Fruit fly (Drosophila melanogaster) whole organism, embryonic: Measurements from ENCODE around the gene psh.

ENCODE experiments used
- Awh ChIP-seq: fragments of 200-800 bp; sonication (Bioruptor generic); IDR thresholded peaks from 2 replicates; pipeline ENCODE4, ENCODE4 v1.3.6; 2022; ENCODE audit warnings: missing biosample characterization, missing genetic modification characterization
- B-H2 ChIP-seq: fragments of 200-800 bp; sonication (Bioruptor generic); optimal IDR thresholded peaks from 2 replicates; lab custom pipeline; 2018; ENCODE audit warnings: missing biosample characterization, mild to moderate bottlenecking, missing genetic modification characterization
- CG10267 ChIP-seq: fragments of 200-800 bp; sonication (Bioruptor generic); optimal IDR thresholded peaks from 2 replicates; lab custom pipeline; 2018; ENCODE audit warnings: missing biosample characterization, mild to moderate bottlenecking, missing genetic modification characterization, moderate library complexity
- CG10979 ChIP-seq: fragments of 200-800 bp; sonication (Bioruptor generic); optimal IDR thresholded peaks from 2 replicates; lab custom pipeline; 2018; ENCODE audit warnings: missing biosample characterization, mild to moderate bottlenecking, missing genetic modification characterization, moderate library complexity
- CG11695 ChIP-seq: fragments of 200-800 bp; sonication (Bioruptor generic); IDR thresholded peaks from 3 replicates; pipeline ENCODE4 v1.3.6; 2022; ENCODE audit warnings: missing biosample characterization, missing genetic modification characterization
- CG11696 ChIP-seq: fragments of 200-800 bp; sonication (Bioruptor generic); IDR thresholded peaks from 2 replicates; pipeline ENCODE4 v1.3.6; 2022; ENCODE audit warnings: missing biosample characterization, missing genetic modification characterization
- CG1529 ChIP-seq: fragments of 200-800 bp; sonication (Bioruptor generic); optimal IDR thresholded peaks from 3 replicates; lab custom pipeline; 2018; ENCODE audit warnings: missing biosample characterization, missing genetic modification characterization
- CG18476 ChIP-seq: fragments of 200-800 bp; sonication (Bioruptor generic); optimal IDR thresholded peaks from 2 replicates; lab custom pipeline; 2016; ENCODE audit warnings: missing biosample characterization, mild to moderate bottlenecking, missing genetic modification characterization
- CG18764 ChIP-seq: fragments of 200-800 bp; sonication (Bioruptor generic); optimal IDR thresholded peaks from 3 replicates; lab custom pipeline; 2016; ENCODE audit warnings: missing biosample characterization, missing genetic modification characterization
- CG33557 ChIP-seq: fragments of 200-800 bp; sonication (Bioruptor generic); optimal IDR thresholded peaks from 2 replicates; lab custom pipeline; 2019; ENCODE audit warnings: missing biosample characterization, mild to moderate bottlenecking, missing genetic modification characterization, moderate library complexity
- CG3726 ChIP-seq: fragments of 200-800 bp; sonication (Bioruptor generic); IDR thresholded peaks from 3 replicates; pipeline ENCODE4, ENCODE4 v1.3.6; 2022; ENCODE audit warnings: missing biosample characterization, missing genetic modification characterization
- CG4730 ChIP-seq: fragments of 200-800 bp; sonication (Bioruptor generic); IDR thresholded peaks from 2 replicates; pipeline ENCODE4 v1.3.6; 2022; ENCODE audit warnings: missing biosample characterization, missing genetic modification characterization
- CG6791 ChIP-seq: fragments of 200-800 bp; sonication (Bioruptor generic); IDR thresholded peaks from 3 replicates; pipeline ENCODE4 v1.3.6; 2022; ENCODE audit warnings: missing biosample characterization, missing genetic modification characterization; ENCODE audit not compliant: partially characterized antibody
- CG7556 ChIP-seq: fragments of 200-800 bp; sonication (Bioruptor generic); optimal IDR thresholded peaks from 2 replicates; lab custom pipeline; 2017; ENCODE audit warnings: missing biosample characterization, mild to moderate bottlenecking, missing genetic modification characterization
- CG7786 ChIP-seq: fragments of 200-800 bp; sonication (Bioruptor generic); optimal IDR thresholded peaks from 2 replicates; lab custom pipeline; 2016; ENCODE audit warnings: missing biosample characterization, missing genetic modification characterization
- CG7839 ChIP-seq: fragments of 200-800 bp; sonication (Bioruptor generic); optimal IDR thresholded peaks from 3 replicates; lab custom pipeline; 2018; ENCODE audit warnings: missing biosample characterization, mild to moderate bottlenecking, missing genetic modification characterization, moderate library complexity
- Dll ChIP-seq: fragments of 200-800 bp; sonication (Bioruptor generic); IDR thresholded peaks from 4 replicates; pipeline ENCODE4 v1.3.6; 2022; ENCODE audit warnings: missing biosample characterization, missing genetic modification characterization; ENCODE audit not compliant: partially characterized antibody
- Doc3 ChIP-seq: fragments of 200-800 bp; sonication (Bioruptor generic); IDR thresholded peaks from 3 replicates; pipeline ENCODE4 v1.3.6; 2022; ENCODE audit warnings: missing biosample characterization, missing genetic modification characterization; ENCODE audit not compliant: partially characterized antibody
- HLHmδ ChIP-seq: fragments of 200-800 bp; sonication (Bioruptor generic); optimal IDR thresholded peaks from 2 replicates; lab custom pipeline; 2018; ENCODE audit warnings: missing biosample characterization, mild to moderate bottlenecking, missing genetic modification characterization, moderate library complexity
- Hand ChIP-seq: fragments of 200-800 bp; sonication (Bioruptor generic); optimal IDR thresholded peaks from 2 replicates; lab custom pipeline; 2017; ENCODE audit warnings: mild to moderate bottlenecking, missing biosample characterization, missing genetic modification reagents, missing genetic modification characterization
- Hmx ChIP-seq: fragments of 200-800 bp; sonication (Bioruptor generic); optimal IDR thresholded peaks from 2 replicates; lab custom pipeline; 2016; ENCODE audit warnings: missing biosample characterization, missing genetic modification characterization
- Hsf ChIP-seq: fragments of 200-800 bp; sonication (Bioruptor generic); optimal IDR thresholded peaks from 3 replicates; lab custom pipeline; 2016; ENCODE audit warnings: missing biosample characterization, missing genetic modification characterization
- MESR4 ChIP-seq: fragments of 200-800 bp; sonication (Bioruptor generic); optimal IDR thresholded peaks from 2 replicates; lab custom pipeline; 2018; ENCODE audit warnings: missing biosample characterization, mild to moderate bottlenecking, missing genetic modification characterization, moderate library complexity
- MTF-1 ChIP-seq: fragments of 200-800 bp; sonication (Bioruptor generic); optimal IDR thresholded peaks from 2 replicates; lab custom pipeline; 2018; ENCODE audit warnings: missing biosample characterization, mild to moderate bottlenecking, missing genetic modification characterization, borderline replicate concordance
- Neu2 ChIP-seq: fragments of 200-800 bp; sonication (Bioruptor generic); optimal IDR thresholded peaks from 3 replicates; lab custom pipeline; 2016; ENCODE audit warnings: missing biosample characterization, missing genetic modification characterization, borderline replicate concordance
- Six4 ChIP-seq: fragments of 200-800 bp; sonication (Bioruptor generic); optimal IDR thresholded peaks from 2 replicates; lab custom pipeline; 2016; ENCODE audit warnings: missing biosample characterization, missing genetic modification characterization
- Sox102F ChIP-seq: fragments of 200-800 bp; sonication (Bioruptor generic); optimal IDR thresholded peaks from 2 replicates; lab custom pipeline; 2018; ENCODE audit warnings: missing biosample characterization, mild to moderate bottlenecking, missing genetic modification characterization, moderate library complexity
- ab ChIP-seq: fragments of 200-800 bp; sonication (Bioruptor generic); optimal IDR thresholded peaks from 2 replicates; lab custom pipeline; 2016; ENCODE audit warnings: missing biosample characterization, missing genetic modification characterization
- abd-A ChIP-seq: fragments of 200-800 bp; sonication (Bioruptor generic); optimal IDR thresholded peaks from 3 replicates; lab custom pipeline; 2019; ENCODE audit warnings: missing biosample characterization, mild to moderate bottlenecking, missing genetic modification characterization, moderate library complexity
- cad ChIP-seq: fragments of >200 bp; optimal IDR thresholded peaks from 2 replicates; lab custom pipeline; 2017; ENCODE audit warnings: missing biosample characterization, missing genetic modification characterization
- chn ChIP-seq: fragments of 200-800 bp; sonication (Bioruptor generic); optimal IDR thresholded peaks from 2 replicates; lab custom pipeline; 2016; ENCODE audit warnings: missing biosample characterization, missing genetic modification characterization
- corto ChIP-seq: fragments of 200-800 bp; sonication (Bioruptor generic); optimal IDR thresholded peaks from 2 replicates; lab custom pipeline; 2016; ENCODE audit warnings: missing biosample characterization, mild to moderate bottlenecking, missing genetic modification characterization, moderate library complexity
- dpn ChIP-seq, 2 experiments: fragments of 200-800 bp; sonication (Bioruptor generic); optimal IDR thresholded peaks; 3 replicates each; lab custom pipeline; 2016; ENCODE audit warnings: missing biosample characterization in 2 of 2, missing genetic modification characterization in 2 of 2
- emc ChIP-seq: fragments of 200-800 bp; sonication (Bioruptor generic); optimal IDR thresholded peaks from 2 replicates; lab custom pipeline; 2016; ENCODE audit warnings: missing biosample characterization, missing genetic modification characterization
- ems ChIP-seq: fragments of 200-800 bp; sonication (Bioruptor generic); optimal IDR thresholded peaks from 3 replicates; lab custom pipeline; 2016; ENCODE audit warnings: missing biosample characterization, missing genetic modification characterization
- exex ChIP-seq: fragments of 200-800 bp; sonication (Bioruptor generic); optimal IDR thresholded peaks from 4 replicates; lab custom pipeline; 2018; ENCODE audit warnings: missing biosample characterization, mild to moderate bottlenecking, missing genetic modification characterization, moderate library complexity
- fd3F ChIP-seq: fragments of 200-800 bp; sonication (Bioruptor generic); optimal IDR thresholded peaks from 2 replicates; lab custom pipeline; 2018; ENCODE audit warnings: missing biosample characterization, mild to moderate bottlenecking, missing genetic modification characterization, moderate library complexity
- gem ChIP-seq: fragments of 200-800 bp; sonication (Bioruptor generic); optimal IDR thresholded peaks from 2 replicates; lab custom pipeline; 2019; ENCODE audit warnings: missing biosample characterization, mild to moderate bottlenecking, missing genetic modification characterization, moderate library complexity
- hkb ChIP-seq, 2 experiments: fragments of 200-800 bp in 1 of 2; fragments of >200 bp in 1 of 2; sonication (Bioruptor generic) in 1 of 2; IDR thresholded peaks in 1 of 2; optimal IDR thresholded peaks in 1 of 2; 2 replicates each; pipeline versions ENCODE4 v1.3.6 to Lab custom; 2017 to 2022; ENCODE audit warnings: missing biosample characterization in 1 of 2, missing genetic modification characterization in 1 of 2
- nerfin-1 ChIP-seq: fragments of 200-800 bp; sonication (Bioruptor generic); optimal IDR thresholded peaks from 3 replicates; lab custom pipeline; 2019; ENCODE audit warnings: missing biosample characterization, mild to moderate bottlenecking, missing genetic modification characterization, moderate library complexity
- oc ChIP-seq: fragments of 200-800 bp; sonication (Bioruptor generic); optimal IDR thresholded peaks from 2 replicates; lab custom pipeline; 2018; ENCODE audit warnings: missing biosample characterization, mild to moderate bottlenecking, missing genetic modification characterization, moderate library complexity
- ranshi ChIP-seq: fragments of 200-800 bp; sonication (Bioruptor generic); IDR thresholded peaks from 2 replicates; pipeline ENCODE4 v1.3.6; 2022; ENCODE audit warnings: missing biosample characterization, missing genetic modification characterization
- rib ChIP-seq: fragments of 200-800 bp; sonication (Bioruptor generic); IDR thresholded peaks from 2 replicates; pipeline ENCODE4 v1.3.6; 2022; ENCODE audit warnings: missing biosample characterization, missing genetic modification characterization
- sens ChIP-seq: fragments of 200-800 bp; sonication (Bioruptor generic); peaks from one replicate; lab custom pipeline; 2016; ENCODE audit warnings: missing biosample characterization, missing genetic modification characterization
- slbo ChIP-seq: fragments of 200-800 bp; sonication (Bioruptor generic); IDR thresholded peaks from 2 replicates; pipeline ENCODE4 v1.3.6; 2022; ENCODE audit warnings: missing biosample characterization, missing genetic modification characterization
- slp2 ChIP-seq: fragments of 200-800 bp; sonication (Bioruptor generic); optimal IDR thresholded peaks from 2 replicates; lab custom pipeline; 2016; ENCODE audit warnings: missing biosample characterization, missing genetic modification characterization
- so ChIP-seq: fragments of 200-800 bp; sonication (Bioruptor generic); IDR thresholded peaks from 3 replicates; pipeline ENCODE4 v1.3.6; 2022; ENCODE audit warnings: missing biosample characterization, missing genetic modification characterization
- sqz ChIP-seq: fragments of 200-800 bp; sonication (Bioruptor generic); optimal IDR thresholded peaks from 3 replicates; lab custom pipeline; 2018; ENCODE audit warnings: missing biosample characterization, mild to moderate bottlenecking, missing genetic modification characterization
- tx ChIP-seq: fragments of 200-800 bp; sonication (Bioruptor generic); optimal IDR thresholded peaks from 2 replicates; lab custom pipeline; 2016; ENCODE audit warnings: missing biosample characterization, missing genetic modification characterization
- wek ChIP-seq: fragments of 200-800 bp; sonication (Bioruptor generic); optimal IDR thresholded peaks from 3 replicates; lab custom pipeline; 2018; ENCODE audit warnings: missing biosample characterization, mild to moderate bottlenecking, missing genetic modification characterization, moderate library complexity
- zfh1 ChIP-seq: fragments of 200-800 bp; sonication (Bioruptor generic); IDR thresholded peaks from 3 replicates; pipeline ENCODE4 v1.3.6; 2022; ENCODE audit warnings: missing biosample characterization, missing genetic modification characterization

The psh gene

DNA sequence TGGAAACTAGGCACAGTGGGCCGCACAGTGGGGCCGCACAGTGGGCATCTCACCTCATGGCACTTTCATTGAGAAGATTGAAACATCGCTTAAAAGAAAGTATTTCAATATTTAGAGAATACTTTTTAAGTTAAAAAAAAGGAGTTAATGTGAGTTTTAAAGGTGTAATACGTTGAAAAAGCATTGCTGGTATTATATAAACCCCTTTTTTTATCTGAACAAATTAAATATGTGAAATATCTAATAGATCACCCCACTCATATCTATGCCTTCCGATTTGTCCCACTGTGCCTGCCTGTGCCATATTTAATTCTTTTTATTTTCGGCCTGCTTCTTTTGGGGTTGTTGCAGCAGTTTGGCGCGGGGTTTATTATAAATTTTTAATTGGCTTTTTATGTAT lies 46.6 kb upstream of the psh start (continued):
- TF ChIP-seq ems (GFP tag; lab: Kevin White, UChicago) (no peak), CG10267 (no peak), CG10979 (peak; percentile 39), CG1529 (peak; percentile 15), cad (GFP tag; lab: Kevin White, UChicago) (no peak), fd3F (GFP tag; lab: Kevin White, UChicago) (no peak), sqz (GFP tag; lab: Kevin White, UChicago) (no peak), B-H2 (no peak), slbo (GFP tag; lab: Robert Waterston, UW) (0 out of 2 replicates have a peak, but pooled peaks have one; percentile 19), CG33557 (no peak), Hand (no peak), dpn (GFP tag; optimal IDR thresholded peaks at IDR 0.05; lab: Kevin White, UChicago) (no peak), Hsf (GFP tag; lab: Kevin White, UChicago) (peak; percentile 3), ranshi (GFP tag; lab: Robert Waterston, UW) (no peak), CG6791 (GFP tag; lab: Robert Waterston, UW) (no peak), CG7556 (peak; percentile 52), oc (no peak), CG18764 (GFP tag; lab: Kevin White, UChicago) (no peak), CG7839 (tag; lab: Kevin White, UChicago) (peak; percentile 59), Awh (GFP tag; lab: Robert Waterston, UW) (no peak), abd-A (tag; lab: Kevin White, UChicago) (no peak), HLHmδ (no peak), CG3726 (GFP tag; lab: Robert Waterston, UW) (0 out of 3 replicates have a peak, but pooled peaks have one; percentile 27), chn (GFP tag; lab: Kevin White, UChicago) (peak; percentile 20), CG11696 (GFP tag; lab: Robert Waterston, UW) (no peak), hkb (optimal IDR thresholded peaks at IDR 0.05; lab: Kevin White, UChicago) (no peak), hkb (GFP tag; IDR thresholded peaks at IDR 0.05; lab: Robert Waterston, UW) (no peak), emc (no peak), zfh1 (peak; percentile 17; the same call in 1 of the 3 replicates), Dll (GFP tag; lab: Robert Waterston, UW) (no peak), sens (peak; percentile 89), Sox102F (GFP tag; lab: Kevin White, UChicago) (peak; percentile 43), so (GFP tag; lab: Robert Waterston, UW) (no peak), CG7786 (no peak), Hmx (GFP tag; lab: Kevin White, UChicago) (no peak), rib (GFP tag; lab: Robert Waterston, UW) (no peak), CG11695 (GFP tag; lab: Robert Waterston, UW) (no peak), exex (tag; lab: Kevin White, UChicago) (no peak), Doc3 (GFP tag; lab: Robert Waterston, UW) (no peak), nerfin-1 (tag; lab: Kevin White, UChicago) (no peak), MTF-1 (GFP tag; lab: Kevin White, UChicago) (no peak), corto (GFP tag; lab: Kevin White, UChicago) (peak; percentile 7), gem (tag; lab: Kevin White, UChicago) (peak; percentile 70), CG18476 (GFP tag; lab: Kevin White, UChicago) (no peak), Neu2 (GFP tag; lab: Kevin White, UChicago) (no peak), wek (no peak), ab (no peak), Six4 (GFP tag; lab: Kevin White, UChicago) (no peak), CG4730 (GFP tag; lab: Robert Waterston, UW) (no peak), MESR4 (GFP tag; lab: Kevin White, UChicago) (no peak), tx (GFP tag; lab: Kevin White, UChicago) (no peak), slp2 (no peak)
